Fruit fly (Drosophila melanogaster): ENCODE measurements around the gene CG7341.
A peak's percentile ranks its signal among the peaks of the same experiment; 100 is the strongest.

dm6 chr3L:18109459-18109863 lies 3.3 kb upstream of the CG7341 start, which contains the start of the genes Polr3D and mus304:
- TF ChIP-seq Vsx2 (GFP tag; optimal IDR thresholded peaks at IDR 0.05; ENCODE audit: partially characterized antibody): no peak
- no peak for TF ChIP-seq pan (optimal IDR thresholded peaks at IDR 0.05)
- no peak for TF ChIP-seq dl (GFP tag; optimal IDR thresholded peaks at IDR 0.05; ENCODE audit: insufficient read depth in 1 of 2, partially characterized antibody in 2 of 2)
- TF ChIP-seq fru (GFP tag; optimal IDR thresholded peaks at IDR 0.05): peak; percentile 18
- TF ChIP-seq woc (GFP tag; optimal IDR thresholded peaks at IDR 0.05): no peak
- peak; percentile 40 for TF ChIP-seq h (GFP tag; optimal IDR thresholded peaks at IDR 0.05)
- no peak for TF ChIP-seq usp (GFP tag; optimal IDR thresholded peaks at IDR 0.05)
- TF ChIP-seq jim (GFP tag; optimal IDR thresholded peaks at IDR 0.05): no peak
- peak; percentile 24 for TF ChIP-seq OdsH (GFP tag; optimal IDR thresholded peaks at IDR 0.05)
- no peak for TF ChIP-seq N (GFP tag; optimal IDR thresholded peaks at IDR 0.05)
- no peak for TF ChIP-seq sage (GFP tag; optimal IDR thresholded peaks at IDR 0.05)
- TF ChIP-seq CG9705 (GFP tag; optimal IDR thresholded peaks at IDR 0.05): peak; percentile 65
- TF ChIP-seq Dif (GFP tag; optimal IDR thresholded peaks at IDR 0.05; ENCODE audit: partially characterized antibody): no peak
